Fruit fly (Drosophila melanogaster): ENCODE measurements around the gene Rab3GAP1.

The Rab3GAP1 gene

dm6 chr2L:1632730-1633172 lies 21.8 kb upstream of the Rab3GAP1 start (continued):
- TF ChIP-seq net (GFP tag; optimal IDR thresholded peaks at IDR 0.05): no peak
- TF ChIP-seq pdm3 (GFP tag; optimal IDR thresholded peaks at IDR 0.05): peak; percentile 43
- no peak for TF ChIP-seq CG34406 (GFP tag; optimal IDR thresholded peaks at IDR 0.05)
- TF ChIP-seq dac (GFP tag; optimal IDR thresholded peaks at IDR 0.05): no peak
- TF ChIP-seq CG6163 (GFP tag; IDR thresholded peaks at IDR 0.05): peak; percentile 82
- TF ChIP-seq fkh (GFP tag; optimal IDR thresholded peaks at IDR 0.05): peak; percentile 88
- no peak for TF ChIP-seq CG16779 (tag; optimal IDR thresholded peaks at IDR 0.05)

- TF ChIP-seq vri (GFP tag; optimal IDR thresholded peaks at IDR 0.05) (peak; percentile 86), CG16779 (tag; optimal IDR thresholded peaks at IDR 0.05) (no peak), svp (GFP tag) (peak; percentile 92)
These were observed 20.7 kb upstream of the Rab3GAP1 start for dm6 chr2L:1631441-1632313.

DNA sequence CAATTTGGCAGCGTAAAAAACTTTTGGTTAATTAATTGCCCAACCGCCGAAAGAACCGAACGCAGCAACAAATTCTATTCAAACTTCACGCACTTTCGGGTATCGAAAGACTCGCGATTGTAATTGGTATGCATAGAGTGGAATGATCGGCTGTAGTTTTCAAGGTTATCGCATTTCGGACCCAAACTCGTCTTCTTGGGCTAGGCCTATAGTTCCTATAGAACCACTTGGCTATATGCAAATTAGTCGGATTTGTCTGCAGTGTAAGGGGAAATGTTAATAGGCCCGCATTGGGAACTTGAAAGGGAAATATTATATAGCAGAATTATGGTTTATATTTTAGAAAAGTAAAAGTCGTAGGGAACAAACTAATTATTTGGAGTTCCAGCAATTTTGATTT lies 19.6 kb upstream of the Rab3GAP1 start:
- TF ChIP-seq CG9139 (GFP tag; optimal IDR thresholded peaks at IDR 0.05): no peak
- TF ChIP-seq svp (GFP tag): peak; percentile 8

DNA sequence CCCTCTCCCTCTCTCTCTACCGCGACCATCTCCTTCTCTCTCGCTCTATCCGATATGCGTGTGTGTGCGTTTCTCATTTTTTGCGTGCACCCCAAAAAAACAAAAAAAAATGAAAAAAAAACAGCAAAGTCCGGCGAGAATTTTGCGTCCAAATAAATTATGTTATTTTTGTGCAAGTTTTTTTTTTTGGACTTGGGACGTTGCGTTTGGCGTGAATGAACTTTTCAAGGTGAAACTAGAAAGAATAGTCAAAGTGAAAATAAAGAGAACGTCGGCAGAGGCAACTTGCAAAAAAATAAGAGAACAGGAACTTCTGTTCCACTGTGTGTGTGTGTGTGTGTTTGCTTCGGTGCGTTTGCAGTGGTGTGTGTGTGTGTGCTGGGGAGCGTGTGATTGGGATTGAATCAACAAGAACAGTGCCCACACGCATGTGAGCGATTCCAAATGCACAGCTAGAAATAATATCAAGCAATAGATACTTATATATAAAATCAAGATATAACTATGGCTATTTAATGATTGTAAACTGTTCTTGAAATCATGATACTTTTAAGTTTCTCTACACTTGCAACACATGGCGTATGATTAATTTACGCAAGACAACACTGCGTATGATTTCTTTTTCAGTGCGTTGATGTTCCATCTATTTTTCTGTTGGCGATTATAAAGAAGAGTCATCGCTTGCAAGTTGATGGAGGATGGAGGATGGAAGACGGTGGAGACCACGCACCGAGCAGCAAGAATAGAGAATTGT lies 18.4 kb upstream of the Rab3GAP1 start:
- peak; percentile 62 for TF ChIP-seq eg (GFP tag; IDR thresholded peaks at IDR 0.05)
- no peak for TF ChIP-seq Blimp-1 (GFP tag; optimal IDR thresholded peaks at IDR 0.05)
- TF ChIP-seq CG11294 (GFP tag; IDR thresholded peaks at IDR 0.05): peak; percentile 47; the same call in 1 of the 2 replicates
- peak; percentile 12 for TF ChIP-seq achi (GFP tag; optimal IDR thresholded peaks at IDR 0.05)
- TF ChIP-seq Eip78C (GFP tag): peak; percentile 13
- TF ChIP-seq Sox102F (GFP tag; optimal IDR thresholded peaks at IDR 0.05): no peak
- TF ChIP-seq Lpt (GFP tag; optimal IDR thresholded peaks at IDR 0.05): no peak
- peak; percentile 24; the same call in 1 of the 3 replicates for TF ChIP-seq CG6163 (GFP tag; IDR thresholded peaks at IDR 0.05)
- no peak for TF ChIP-seq CG6808 (GFP tag; optimal IDR thresholded peaks at IDR 0.05)
- peak; percentile 69 for TF ChIP-seq CG8119 (GFP tag; IDR thresholded peaks at IDR 0.05)
- TF ChIP-seq CG11902 (GFP tag; optimal IDR thresholded peaks at IDR 0.05): no peak
- peak; percentile 32; the same call in 1 of the 2 replicates for TF ChIP-seq Gug (GFP tag; IDR thresholded peaks at IDR 0.05)
- peak; percentile 32 for TF ChIP-seq OdsH (GFP tag; optimal IDR thresholded peaks at IDR 0.05)
- peak; percentile 32 for TF ChIP-seq svp (GFP tag)
- TF ChIP-seq CG4318 (GFP tag; optimal IDR thresholded peaks at IDR 0.05): peak; percentile 47
- peak; percentile 42 for TF ChIP-seq dac (GFP tag; optimal IDR thresholded peaks at IDR 0.05)
- peak; percentile 51 for TF ChIP-seq CG6276 (GFP tag; optimal IDR thresholded peaks at IDR 0.05)
- TF ChIP-seq dsx (GFP tag; optimal IDR thresholded peaks at IDR 0.05; ENCODE audit: poor library complexity, severe bottlenecking): no peak
- no peak for TF ChIP-seq CG6854 (GFP tag; optimal IDR thresholded peaks at IDR 0.05)
- TF ChIP-seq cyc (GFP tag; optimal IDR thresholded peaks at IDR 0.05): no peak
- TF ChIP-seq fkh (GFP tag; optimal IDR thresholded peaks at IDR 0.05): peak; percentile 43
- TF ChIP-seq CG32006 (GFP tag; optimal IDR thresholded peaks at IDR 0.05): peak; percentile 69
- TF ChIP-seq pdm3 (GFP tag; optimal IDR thresholded peaks at IDR 0.05): peak; percentile 19
- no peak for TF ChIP-seq CG6792 (GFP tag; optimal IDR thresholded peaks at IDR 0.05)
- no peak for TF ChIP-seq Met (GFP tag; optimal IDR thresholded peaks at IDR 0.05)
- no peak for TF ChIP-seq CG1621 (tag; optimal IDR thresholded peaks at IDR 0.05)
- peak; percentile 75 for TF ChIP-seq CG15336 (GFP tag; IDR thresholded peaks at IDR 0.05)
- TF ChIP-seq Hr4 (GFP tag; optimal IDR thresholded peaks at IDR 0.05): peak; percentile 46
- TF ChIP-seq Ets96B (tag; optimal IDR thresholded peaks at IDR 0.05): no peak
- TF ChIP-seq Sox14 (GFP tag; optimal IDR thresholded peaks at IDR 0.05): peak; percentile 30
- no peak for TF ChIP-seq Hr38 (GFP tag; optimal IDR thresholded peaks at IDR 0.05)
- TF ChIP-seq ss (GFP tag; optimal IDR thresholded peaks at IDR 0.05): no peak
- TF ChIP-seq CG8319 (GFP tag; optimal IDR thresholded peaks at IDR 0.05): no peak
- no peak for TF ChIP-seq vri (GFP tag; optimal IDR thresholded peaks at IDR 0.05)
- TF ChIP-seq CG10669 (GFP tag; optimal IDR thresholded peaks at IDR 0.05): no peak
- peak; percentile 7 for TF ChIP-seq CG10631 (GFP tag; optimal IDR thresholded peaks at IDR 0.05)
- peak in 1 of 2 experiments; percentile 28 for TF ChIP-seq salr (GFP tag; optimal IDR thresholded peaks at IDR 0.05)

Measured in whole organism, prepupa.